Worm (Caenorhabditis elegans): ENCODE measurements around the gene B0228.1.
A peak's percentile ranks its signal among the peaks of the same experiment; 100 is the strongest.

Gene B0228.1

ce11 chrII:7724603-7725002 lies 30.5 kb upstream of the B0228.1 start, which contains the start of gene cpna-2:
cpna-2 (plus strand) TSS chrII:7724903.
- TF ChIP-seq nhr-90 (tag; optimal IDR thresholded peaks at IDR 0.05; ENCODE audit: poor library complexity) (no peak), xbp-1 (tag; optimal IDR thresholded peaks at IDR 0.05) (no peak), mep-1 (tag; optimal IDR thresholded peaks at IDR 0.05) (no peak)

- TF ChIP-seq lin-13 (GFP tag; optimal IDR thresholded peaks at IDR 0.05), result no peak
- no peak for TF ChIP-seq nhr-77 (tag; optimal IDR thresholded peaks at IDR 0.05)
- TF ChIP-seq mef-2 (tag; optimal IDR thresholded peaks at IDR 0.05), result no peak
- no peak for TF ChIP-seq grh-1 (GFP tag; IDR thresholded peaks at IDR 0.05)
- TF ChIP-seq nhr-47 (tag; optimal IDR thresholded peaks at IDR 0.05), result no peak
- no peak for TF ChIP-seq swsn-7 (tag; optimal IDR thresholded peaks at IDR 0.05)
- no peak for TF ChIP-seq fkh-4 (tag; optimal IDR thresholded peaks at IDR 0.05; ENCODE audit: borderline replicate concordance)
- no peak for TF ChIP-seq ceh-90 (tag; optimal IDR thresholded peaks at IDR 0.05)
- no peak for TF ChIP-seq ama-1 (optimal IDR thresholded peaks at IDR 0.05)
- TF ChIP-seq sup-37 (GFP tag; optimal IDR thresholded peaks at IDR 0.05), result no peak
- TF ChIP-seq dpl-1 (GFP tag; optimal IDR thresholded peaks at IDR 0.05), result no peak
- no peak for TF ChIP-seq hpl-2 (GFP tag; optimal IDR thresholded peaks at IDR 0.05)
- no peak for TF ChIP-seq zip-4 (GFP tag; optimal IDR thresholded peaks at IDR 0.05)
- no peak for TF ChIP-seq snu-23 (GFP tag; optimal IDR thresholded peaks at IDR 0.05)
Observed at ce11 chrII:7736725-7737124, 18.4 kb upstream of the B0228.1 start.

- TF ChIP-seq unc-98 (GFP tag; IDR thresholded peaks at IDR 0.05) (no peak), swsn-7 (tag; optimal IDR thresholded peaks at IDR 0.05) (no peak), snu-23 (GFP tag; optimal IDR thresholded peaks at IDR 0.05) (no peak), egl-27 (tag; optimal IDR thresholded peaks at IDR 0.05) (no peak)
Observed at ce11 chrII:7753500-7753899, 1.6 kb upstream of the B0228.1 start, which contains the start of gene trx-1. trx-1 (minus strand) TSS chrII:7753600.

ce11 chrII:7756810-7757209 lies 1.7 kb downstream of the B0228.1 start:
- TF ChIP-seq nhr-71 (tag; optimal IDR thresholded peaks at IDR 0.05) (peak; percentile 83), aha-1 (tag; optimal IDR thresholded peaks at IDR 0.05) (no peak), jun-1 (tag; optimal IDR thresholded peaks at IDR 0.05) (no peak), tlp-1 (tag; optimal IDR thresholded peaks at IDR 0.05) (no peak), fos-1 (tag; optimal IDR thresholded peaks at IDR 0.05) (no peak), nhr-90 (tag; optimal IDR thresholded peaks at IDR 0.05; ENCODE audit: poor library complexity) (peak; percentile 79), pax-3 (tag; optimal IDR thresholded peaks at IDR 0.05) (no peak), lin-35 (GFP tag; optimal IDR thresholded peaks at IDR 0.05) (peak; percentile 23 to 75), ceh-8 (GFP tag; optimal IDR thresholded peaks at IDR 0.05) (no peak), lir-3 (tag; optimal IDR thresholded peaks at IDR 0.05; ENCODE audit: poor library complexity) (peak; percentile 53), C04F5.9 (tag; optimal IDR thresholded peaks at IDR 0.05) (no peak), nhr-19 (GFP tag; conservative IDR thresholded peaks at IDR 0.05) (peak; percentile 97), nhr-20 (tag; optimal IDR thresholded peaks at IDR 0.05) (peak; percentile 72), grh-1 (GFP tag; IDR thresholded peaks at IDR 0.05) (peak; percentile 37; the same call in 1 of the 2 replicates), ztf-11 (tag; optimal IDR thresholded peaks at IDR 0.05) (no peak), elt-3 (tag; optimal IDR thresholded peaks at IDR 0.05) (peak in 3 of 6 experiments; percentile 12 to 67 (median 62)), vab-15 (tag; optimal IDR thresholded peaks at IDR 0.05) (no peak), unc-62 (GFP tag; optimal IDR thresholded peaks at IDR 0.05) (no peak), nhr-47 (tag; optimal IDR thresholded peaks at IDR 0.05) (peak; percentile 66), mef-2 (tag; optimal IDR thresholded peaks at IDR 0.05) (no peak), fkh-4 (tag; optimal IDR thresholded peaks at IDR 0.05; ENCODE audit: borderline replicate concordance) (no peak), swsn-7 (tag; optimal IDR thresholded peaks at IDR 0.05) (peak; percentile 37), nhr-76 (tag; optimal IDR thresholded peaks at IDR 0.05) (no peak), unc-130 (tag; optimal IDR thresholded peaks at IDR 0.05) (peak; percentile 63), hpl-2 (GFP tag; optimal IDR thresholded peaks at IDR 0.05) (peak; percentile 2), hlh-17 (GFP tag; optimal IDR thresholded peaks at IDR 0.05; ENCODE audit: borderline replicate concordance) (no peak), mab-9 (GFP tag; IDR thresholded peaks at IDR 0.05) (peak; percentile 14; the same call in 1 of the 2 replicates), nhr-77 (tag; optimal IDR thresholded peaks at IDR 0.05) (no peak), nhr-85 (tag) (peak; percentile 88), hlh-4 (tag; optimal IDR thresholded peaks at IDR 0.05) (no peak), ama-1 (optimal IDR thresholded peaks at IDR 0.05) (peak; percentile 55), sox-4 (tag; optimal IDR thresholded peaks at IDR 0.05) (no peak), dpl-1 (GFP tag; optimal IDR thresholded peaks at IDR 0.05) (peak; percentile 21 to 36 (median 25)), xbp-1 (tag; optimal IDR thresholded peaks at IDR 0.05) (peak; percentile 23), unc-86 (tag; optimal IDR thresholded peaks at IDR 0.05) (no peak), egl-27 (tag; optimal IDR thresholded peaks at IDR 0.05) (no peak), lsy-2 (tag; optimal IDR thresholded peaks at IDR 0.05) (peak; percentile 27 to 56)
